Fruit fly (Drosophila melanogaster) whole organism, prepupa: Measurements from ENCODE around the gene fh.

Experiments used
- Blimp-1 ChIP-seq: fragments of 200-800 bp; sonication (Bioruptor generic); optimal IDR thresholded peaks from 3 replicates; lab custom pipeline; 2017; ENCODE audit warnings: missing biosample characterization, missing genetic modification characterization, mild to moderate bottlenecking, moderate library complexity, missing genetic modification reagents
- CG10631 ChIP-seq: fragments of 200-800 bp; sonication (Bioruptor generic); optimal IDR thresholded peaks from 2 replicates; lab custom pipeline; 2016; ENCODE audit warnings: missing biosample characterization, missing genetic modification characterization
- CG15336 ChIP-seq: fragments of 200-800 bp; sonication (Bioruptor generic); IDR thresholded peaks from 2 replicates; pipeline ENCODE4 v1.3.6; 2022; ENCODE audit warnings: missing biosample characterization, missing genetic modification characterization
- CG34406 ChIP-seq: fragments of 200-800 bp; sonication (Bioruptor generic); optimal IDR thresholded peaks from 3 replicates; lab custom pipeline; 2016; ENCODE audit warnings: missing biosample characterization, missing genetic modification characterization
- CG4318 ChIP-seq: fragments of 200-800 bp; sonication (Bioruptor generic); optimal IDR thresholded peaks from 3 replicates; lab custom pipeline; 2017; ENCODE audit warnings: missing biosample characterization, mild to moderate bottlenecking, missing genetic modification characterization
- CG6854 ChIP-seq: fragments of 200-800 bp; sonication (Bioruptor generic); optimal IDR thresholded peaks from 2 replicates; lab custom pipeline; 2017; ENCODE audit warnings: missing biosample characterization, mild to moderate bottlenecking, missing genetic modification characterization
- CG7368 ChIP-seq: fragments of 200-800 bp; sonication (Bioruptor generic); optimal IDR thresholded peaks from 3 replicates; lab custom pipeline; 2016; ENCODE audit warnings: missing biosample characterization, missing genetic modification characterization
- Hr4 ChIP-seq: fragments of 200-800 bp; sonication (Bioruptor generic); optimal IDR thresholded peaks from 3 replicates; lab custom pipeline; 2016; ENCODE audit warnings: missing biosample characterization, missing genetic modification characterization
- Met ChIP-seq: fragments of 200-800 bp; sonication (Bioruptor generic); optimal IDR thresholded peaks from 3 replicates; lab custom pipeline; 2016; ENCODE audit warnings: missing biosample characterization, missing genetic modification characterization
- Smox ChIP-seq: fragments of 200-800 bp; sonication (Bioruptor generic); optimal IDR thresholded peaks from 3 replicates; lab custom pipeline; 2016; ENCODE audit warnings: missing biosample characterization, missing genetic modification characterization
- Sox102F ChIP-seq: fragments of 200-800 bp; sonication (Bioruptor generic); optimal IDR thresholded peaks from 2 replicates; lab custom pipeline; 2016; ENCODE audit warnings: missing biosample characterization, mild to moderate bottlenecking, missing genetic modification characterization
- acj6 ChIP-seq: fragments of 200-800 bp; sonication (Bioruptor generic); optimal IDR thresholded peaks from 3 replicates; lab custom pipeline; 2016; ENCODE audit warnings: missing biosample characterization, missing genetic modification characterization
- cyc ChIP-seq: fragments of 200-800 bp; sonication (Bioruptor generic); optimal IDR thresholded peaks from 3 replicates; lab custom pipeline; 2016; ENCODE audit warnings: missing biosample characterization, missing genetic modification characterization
- dac ChIP-seq: fragments of 200-800 bp; sonication (Bioruptor generic); optimal IDR thresholded peaks from 2 replicates; lab custom pipeline; 2017; ENCODE audit warnings: missing biosample characterization, mild to moderate bottlenecking, missing genetic modification characterization

DNA sequence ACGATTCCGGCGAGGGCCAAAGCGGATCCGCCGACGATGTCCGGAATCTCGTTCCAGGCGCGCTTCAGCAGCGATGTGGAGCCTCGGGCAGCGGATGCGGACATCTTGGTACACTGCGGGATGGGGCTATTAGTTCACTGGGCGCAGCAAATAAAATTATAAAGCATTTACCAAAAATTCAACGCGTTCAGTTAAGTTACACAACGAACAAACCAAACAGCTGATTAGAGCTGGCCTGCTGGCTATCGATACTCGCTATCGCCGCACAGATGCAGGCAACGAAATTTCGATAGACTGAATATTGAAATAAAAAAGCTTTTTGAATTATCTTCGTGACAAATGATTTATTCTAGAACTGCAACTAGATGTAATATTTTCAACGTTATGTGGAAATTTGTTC lies 10.9 kb upstream of the fh start, which contains the start of gene NdufA3:
- TF ChIP-seq Blimp-1 (no peak), CG34406 (GFP tag; lab: Kevin White, UChicago) (no peak), CG15336 (no peak), CG4318 (GFP tag; lab: Kevin White, UChicago) (no peak), CG6854 (GFP tag; lab: Kevin White, UChicago) (no peak), Smox (no peak), acj6 (no peak), Hr4 (GFP tag; lab: Kevin White, UChicago) (no peak), Sox102F (GFP tag; lab: Kevin White, UChicago) (no peak), CG10631 (GFP tag; lab: Kevin White, UChicago) (no peak), dac (GFP tag; lab: Kevin White, UChicago) (no peak), cyc (GFP tag; lab: Kevin White, UChicago) (no peak), Met (no peak), CG7368 (GFP tag; lab: Kevin White, UChicago) (no peak)
